Fruit fly (Drosophila melanogaster) whole organism, embryonic: ENCODE data around the gene CG5265.
A peak's percentile ranks its signal among the peaks of the same experiment; 100 is the strongest.

Experiments
- Antp ChIP-seq: fragments of 200-800 bp; sonication (Bioruptor generic); optimal IDR thresholded peaks from 3 replicates; lab custom pipeline; 2016; ENCODE audit warnings: missing biosample characterization, missing genetic modification characterization
- Blimp-1 ChIP-seq: fragments of 200-800 bp; sonication (Bioruptor generic); optimal IDR thresholded peaks from 3 replicates; lab custom pipeline; 2018; ENCODE audit warnings: missing biosample characterization, missing genetic modification characterization, mild to moderate bottlenecking, moderate library complexity, missing genetic modification reagents
- CG11504 ChIP-seq: fragments of 200-800 bp; sonication (Bioruptor generic); optimal IDR thresholded peaks from 3 replicates; lab custom pipeline; 2019; ENCODE audit warnings: missing biosample characterization, mild to moderate bottlenecking, missing genetic modification characterization, moderate library complexity
- CG11723 ChIP-seq: fragments of 200-800 bp; sonication (Bioruptor generic); optimal IDR thresholded peaks from 2 replicates; lab custom pipeline; 2017; ENCODE audit warnings: missing biosample characterization, mild to moderate bottlenecking, missing genetic modification characterization
- CG12391 ChIP-seq: fragments of 200-800 bp; sonication (Bioruptor generic); optimal IDR thresholded peaks from 3 replicates; lab custom pipeline; 2018; ENCODE audit warnings: missing biosample characterization, mild to moderate bottlenecking, missing genetic modification characterization, moderate library complexity
- CG12769 ChIP-seq: fragments of 200-800 bp; sonication (Bioruptor generic); optimal IDR thresholded peaks from 2 replicates; lab custom pipeline; 2019; ENCODE audit warnings: missing biosample characterization, mild to moderate bottlenecking, missing genetic modification characterization, moderate library complexity
- CG15514 ChIP-seq: fragments of 200-800 bp; sonication (Bioruptor generic); optimal IDR thresholded peaks from 3 replicates; lab custom pipeline; 2017; ENCODE audit warnings: missing biosample characterization, missing genetic modification characterization, mild to moderate bottlenecking, moderate library complexity, missing genetic modification reagents
- CG16863 ChIP-seq: fragments of 200-800 bp; sonication (Bioruptor generic); optimal IDR thresholded peaks from 3 replicates; lab custom pipeline; 2016; ENCODE audit warnings: missing biosample characterization, missing genetic modification characterization
- CG17568 ChIP-seq: fragments of 200-800 bp; sonication (Bioruptor generic); optimal IDR thresholded peaks from 2 replicates; lab custom pipeline; 2018; ENCODE audit warnings: missing biosample characterization, mild to moderate bottlenecking, missing genetic modification characterization, moderate library complexity
- CG18619 ChIP-seq: fragments of 200-800 bp; sonication (Bioruptor generic); optimal IDR thresholded peaks from 3 replicates; lab custom pipeline; 2017; ENCODE audit warnings: missing biosample characterization, mild to moderate bottlenecking, missing genetic modification characterization
- CG18764 ChIP-seq: fragments of 200-800 bp; sonication (Bioruptor generic); optimal IDR thresholded peaks from 3 replicates; lab custom pipeline; 2016; ENCODE audit warnings: missing biosample characterization, missing genetic modification characterization
- CG3065 ChIP-seq: fragments of 200-800 bp; sonication (Bioruptor generic); optimal IDR thresholded peaks from 2 replicates; lab custom pipeline; 2016; ENCODE audit warnings: missing biosample characterization, missing genetic modification characterization
- CG7556 ChIP-seq: fragments of 200-800 bp; sonication (Bioruptor generic); optimal IDR thresholded peaks from 2 replicates; lab custom pipeline; 2017; ENCODE audit warnings: missing biosample characterization, mild to moderate bottlenecking, missing genetic modification characterization
- CG9609 ChIP-seq: fragments of 200-800 bp; sonication (Bioruptor generic); optimal IDR thresholded peaks from 3 replicates; lab custom pipeline; 2016; ENCODE audit warnings: missing biosample characterization, missing genetic modification characterization
- Chrac-16 ChIP-seq: fragments of 200-800 bp; sonication (Bioruptor generic); optimal IDR thresholded peaks from 3 replicates; lab custom pipeline; 2016; ENCODE audit warnings: missing biosample characterization, missing genetic modification characterization
- CkIIα-i1 ChIP-seq: fragments of 200-800 bp; sonication (Bioruptor generic); IDR thresholded peaks from 2 replicates; pipeline ENCODE4 v1.3.6; 2022; ENCODE audit warnings: missing biosample characterization, missing genetic modification characterization
- Dll ChIP-seq: fragments of 200-800 bp; sonication (Bioruptor generic); IDR thresholded peaks from 4 replicates; pipeline ENCODE4 v1.3.6; 2022; ENCODE audit warnings: missing biosample characterization, missing genetic modification characterization; ENCODE audit not compliant: partially characterized antibody
- Dref ChIP-seq: fragments of 200-800 bp; sonication (Bioruptor generic); IDR thresholded peaks from 2 replicates; pipeline ENCODE4 v1.3.6; 2022; ENCODE audit warnings: missing biosample characterization, missing genetic modification characterization
- HLH3B ChIP-seq: fragments of 200-800 bp; sonication (Bioruptor generic); IDR thresholded peaks from 2 replicates; pipeline ENCODE4 v1.3.6; 2022; ENCODE audit warnings: missing biosample characterization, missing genetic modification characterization
- Lpt ChIP-seq: fragments of >200 bp; optimal IDR thresholded peaks from 2 replicates; lab custom pipeline; 2018; ENCODE audit warnings: missing biosample characterization, missing genetic modification characterization
- Mad ChIP-seq: fragments of 200-800 bp; sonication (Bioruptor generic); optimal IDR thresholded peaks from 2 replicates; lab custom pipeline; 2016; ENCODE audit warnings: missing biosample characterization, missing genetic modification characterization
- Meics ChIP-seq: fragments of 200-800 bp; sonication (Bioruptor generic); optimal IDR thresholded peaks from 2 replicates; lab custom pipeline; 2017; ENCODE audit warnings: missing biosample characterization, mild to moderate bottlenecking, missing genetic modification characterization
- Myb ChIP-seq: fragments of 200-800 bp; sonication (Bioruptor generic); optimal IDR thresholded peaks from 2 replicates; lab custom pipeline; 2016; ENCODE audit warnings: missing biosample characterization, missing genetic modification characterization
- Neu2 ChIP-seq: fragments of 200-800 bp; sonication (Bioruptor generic); optimal IDR thresholded peaks from 3 replicates; lab custom pipeline; 2016; ENCODE audit warnings: missing biosample characterization, missing genetic modification characterization, borderline replicate concordance
- PHDP ChIP-seq: fragments of 200-800 bp; sonication (Bioruptor generic); optimal IDR thresholded peaks from 3 replicates; lab custom pipeline; 2018; ENCODE audit warnings: missing biosample characterization, mild to moderate bottlenecking, missing genetic modification characterization, moderate library complexity
- Poxn ChIP-seq: fragments of 200-800 bp; sonication (Bioruptor generic); IDR thresholded peaks from 2 replicates; pipeline ENCODE4 v1.3.6; 2022; ENCODE audit warnings: missing biosample characterization, missing genetic modification characterization
- Side ChIP-seq: fragments of 200-800 bp; sonication (Bioruptor generic); optimal IDR thresholded peaks from 2 replicates; lab custom pipeline; 2016; ENCODE audit warnings: missing biosample characterization, missing genetic modification characterization
- bigmax ChIP-seq: fragments of 200-800 bp; sonication (Bioruptor generic); optimal IDR thresholded peaks from 2 replicates; lab custom pipeline; 2018; ENCODE audit warnings: missing biosample characterization, mild to moderate bottlenecking, missing genetic modification characterization
- br ChIP-seq: fragments of >200 bp; optimal IDR thresholded peaks from 2 replicates; lab custom pipeline; 2017
- cad ChIP-seq: fragments of >200 bp; optimal IDR thresholded peaks from 2 replicates; lab custom pipeline; 2017; ENCODE audit warnings: missing biosample characterization, missing genetic modification characterization
- corto ChIP-seq: fragments of 200-800 bp; sonication (Bioruptor generic); optimal IDR thresholded peaks from 2 replicates; lab custom pipeline; 2016; ENCODE audit warnings: missing biosample characterization, mild to moderate bottlenecking, missing genetic modification characterization, moderate library complexity
- dati ChIP-seq: fragments of 200-800 bp; sonication (Bioruptor generic); IDR thresholded peaks from 2 replicates; pipeline ENCODE4 v1.3.6; 2022; ENCODE audit warnings: missing biosample characterization, missing genetic modification characterization
- disco-r ChIP-seq: fragments of 200-800 bp; sonication (Bioruptor generic); optimal IDR thresholded peaks from 2 replicates; lab custom pipeline; 2016; ENCODE audit warnings: missing biosample characterization, missing genetic modification characterization
- fd96Cb ChIP-seq: fragments of 200-800 bp; sonication (Bioruptor generic); optimal IDR thresholded peaks from 2 replicates; lab custom pipeline; 2018; ENCODE audit warnings: missing biosample characterization, mild to moderate bottlenecking, missing genetic modification characterization, moderate library complexity
- gem ChIP-seq: fragments of 200-800 bp; sonication (Bioruptor generic); optimal IDR thresholded peaks from 2 replicates; lab custom pipeline; 2019; ENCODE audit warnings: missing biosample characterization, mild to moderate bottlenecking, missing genetic modification characterization, moderate library complexity
- gfzf ChIP-seq: fragments of 200-800 bp; sonication (Bioruptor generic); optimal IDR thresholded peaks from 2 replicates; lab custom pipeline; 2016; ENCODE audit warnings: missing biosample characterization, mild to moderate bottlenecking, missing genetic modification characterization, moderate library complexity
- gsb-n ChIP-seq: fragments of 200-800 bp; sonication (Bioruptor generic); optimal IDR thresholded peaks from 3 replicates; lab custom pipeline; 2018; ENCODE audit warnings: missing biosample characterization, mild to moderate bottlenecking, missing genetic modification characterization
- ham ChIP-seq: fragments of 200-800 bp; sonication (Bioruptor generic); IDR thresholded peaks from 2 replicates; pipeline ENCODE4 v1.3.6; 2022; ENCODE audit warnings: missing biosample characterization, missing genetic modification characterization
- jing ChIP-seq: fragments of 200-800 bp; sonication (Bioruptor generic); optimal IDR thresholded peaks from 2 replicates; lab custom pipeline; 2018; ENCODE audit warnings: missing biosample characterization, mild to moderate bottlenecking, missing genetic modification characterization
- mirr ChIP-seq: fragments of 200-800 bp; sonication (Bioruptor generic); optimal IDR thresholded peaks from 3 replicates; lab custom pipeline; 2018; ENCODE audit warnings: missing biosample characterization, mild to moderate bottlenecking, missing genetic modification characterization
- nerfin-2 ChIP-seq: fragments of 200-800 bp; sonication (Bioruptor generic); IDR thresholded peaks from 2 replicates; pipeline ENCODE4 v1.3.6; 2022; ENCODE audit warnings: missing biosample characterization, missing genetic modification characterization; ENCODE audit not compliant: partially characterized antibody
- p53 ChIP-seq: fragments of 200-800 bp; sonication (Bioruptor generic); optimal IDR thresholded peaks from 2 replicates; lab custom pipeline; 2016; ENCODE audit warnings: missing biosample characterization, missing genetic modification characterization
- pan ChIP-seq, 4 experiments: fragments of >200 bp in 3 of 4; fragments of 200-800 bp in 1 of 4; sonication (Bioruptor generic) in 1 of 4; optimal IDR thresholded peaks in 3 of 4; IDR thresholded peaks in 1 of 4; 2 replicates each; pipeline versions ENCODE4 v1.3.6 to Lab custom; 2017 to 2022; ENCODE audit warnings: missing biosample characterization in 2 of 4, missing genetic modification characterization in 2 of 4, mixed read lengths in 1 of 4
- ro ChIP-seq: fragments of 200-800 bp; sonication (Bioruptor generic); IDR thresholded peaks from 2 replicates; pipeline ENCODE4 v1.3.6; 2022; ENCODE audit warnings: missing biosample characterization, missing genetic modification characterization
- row ChIP-seq: fragments of 200-800 bp; sonication (Bioruptor generic); IDR thresholded peaks from 3 replicates; pipeline ENCODE4 v1.3.6; 2022; ENCODE audit warnings: missing biosample characterization, missing genetic modification characterization
- scrt ChIP-seq: fragments of 200-800 bp; sonication (Bioruptor generic); optimal IDR thresholded peaks from 2 replicates; lab custom pipeline; 2018; ENCODE audit warnings: missing biosample characterization, mild to moderate bottlenecking, missing genetic modification characterization, moderate library complexity
- sug ChIP-seq: fragments of 200-800 bp; optimal IDR thresholded peaks from 2 replicates; lab custom pipeline; 2019; ENCODE audit warnings: missing biosample characterization, mild to moderate bottlenecking, missing genetic modification characterization, moderate library complexity
- tin ChIP-seq: fragments of 200-800 bp; sonication (Bioruptor generic); optimal IDR thresholded peaks from 3 replicates; lab custom pipeline; 2016; ENCODE audit warnings: missing biosample characterization, missing genetic modification characterization
- trh ChIP-seq: fragments of 200-800 bp; sonication (Bioruptor generic); optimal IDR thresholded peaks from 2 replicates; lab custom pipeline; 2016; ENCODE audit warnings: missing biosample characterization, missing genetic modification characterization
- usp ChIP-seq: fragments of >200 bp; optimal IDR thresholded peaks from 2 replicates; lab custom pipeline; 2017; ENCODE audit warnings: missing biosample characterization, missing genetic modification characterization

The CG5265 gene

DNA sequence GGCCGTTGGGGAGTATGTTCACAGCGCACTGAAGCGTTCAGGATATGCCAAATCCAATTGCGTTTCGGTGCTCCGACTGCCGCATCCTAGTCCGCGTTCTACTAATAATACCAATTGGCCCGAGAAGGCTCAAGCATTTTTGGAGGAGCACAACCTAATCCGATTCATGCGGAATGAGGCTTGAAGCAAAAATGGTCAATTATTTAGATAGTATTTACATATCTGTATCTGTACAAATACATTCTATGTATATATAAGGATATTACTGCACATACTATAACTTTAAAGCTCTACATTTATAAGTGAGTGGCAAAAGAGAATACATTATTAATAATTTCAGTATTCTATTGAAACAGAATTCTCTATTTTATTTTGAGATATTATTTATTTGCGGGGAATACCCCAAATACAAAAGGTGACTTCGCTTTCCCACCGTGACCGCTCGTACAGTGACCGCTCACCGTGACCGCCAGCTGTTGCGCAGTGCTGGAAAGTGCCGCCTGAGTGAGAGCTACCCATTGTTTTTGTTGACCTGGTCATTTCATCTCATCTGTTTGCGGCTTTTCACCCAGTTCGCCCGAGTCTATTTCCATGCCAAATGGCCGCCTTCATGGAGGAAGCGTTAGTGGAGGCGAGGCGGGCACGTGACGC, 12.7 kb downstream of the CG5265 start, which contains the start of gene CG5292 (continued):
- TF ChIP-seq dati (GFP tag; lab: Robert Waterston, UW) (no peak), jing (no peak), Neu2 (GFP tag; lab: Kevin White, UChicago) (no peak), mirr (GFP tag; lab: Kevin White, UChicago) (no peak), pan (optimal IDR thresholded peaks at IDR 0.05; lab: Kevin White, UChicago) (no peak), pan (GFP tag; optimal IDR thresholded peaks at IDR 0.05 in 1 of 2, IDR thresholded peaks at IDR 0.05 in 1 of 2) (peak in 1 of 2 experiments; percentile 52), CG16863 (GFP tag; lab: Kevin White, UChicago) (no peak), sug (tag; lab: Kevin White, UChicago) (no peak), cad (no peak), gsb-n (tag; lab: Kevin White, UChicago) (peak; percentile 50), ro (GFP tag; lab: Robert Waterston, UW) (no peak), CG11504 (tag; lab: Kevin White, UChicago) (peak; percentile 62), row (GFP tag; lab: Robert Waterston, UW) (peak; percentile 89), Myb (no peak), Dll (peak; percentile 59; the same call in 2 of the 4 replicates), CG9609 (no peak), bigmax (GFP tag; lab: Kevin White, UChicago) (no peak), nerfin-2 (GFP tag; lab: Robert Waterston, UW) (no peak), CG7556 (GFP tag; lab: Kevin White, UChicago) (peak; percentile 36), PHDP (no peak), CG15514 (GFP tag; lab: Kevin White, UChicago) (peak; percentile 37), Side (GFP tag; lab: Kevin White, UChicago) (peak; percentile 50), corto (GFP tag; lab: Kevin White, UChicago) (no peak), CG18619 (GFP tag; lab: Kevin White, UChicago) (peak; percentile 23), usp (no peak), p53 (GFP tag; lab: Kevin White, UChicago) (no peak), Mad (peak; percentile 31), Blimp-1 (GFP tag; lab: Kevin White, UChicago) (no peak), CG11723 (GFP tag; lab: Kevin White, UChicago) (no peak), CG12391 (peak; percentile 58), Meics (GFP tag; lab: Kevin White, UChicago) (peak; percentile 58), tin (GFP tag; lab: Kevin White, UChicago) (peak; percentile 48), CG17568 (GFP tag; lab: Kevin White, UChicago) (no peak), CkIIα-i1 (GFP tag; lab: Robert Waterston, UW) (no peak), fd96Cb (tag; lab: Kevin White, UChicago) (no peak), Dref (GFP tag; lab: Robert Waterston, UW) (0 out of 2 replicates have a peak, but pooled peaks have one; percentile 36), gfzf (GFP tag; lab: Kevin White, UChicago) (no peak), disco-r (GFP tag; lab: Kevin White, UChicago) (peak; percentile 20), br (lab: Kevin White, UChicago) (no peak), HLH3B (peak; percentile 51), Antp (peak; percentile 35), ham (GFP tag; lab: Robert Waterston, UW) (no peak), Chrac-16 (GFP tag; lab: Kevin White, UChicago) (peak; percentile 32), scrt (peak; percentile 61), CG12769 (tag; lab: Kevin White, UChicago) (no peak), Lpt (no peak), gem (tag; lab: Kevin White, UChicago) (no peak), CG18764 (GFP tag; lab: Kevin White, UChicago) (no peak), Poxn (no peak), trh (GFP tag; lab: Kevin White, UChicago) (peak; percentile 21), CG3065 (no peak)
